Worm (Caenorhabditis elegans): ENCODE results near the gene F19B10.4.

F19B10.4 gene

DNA sequence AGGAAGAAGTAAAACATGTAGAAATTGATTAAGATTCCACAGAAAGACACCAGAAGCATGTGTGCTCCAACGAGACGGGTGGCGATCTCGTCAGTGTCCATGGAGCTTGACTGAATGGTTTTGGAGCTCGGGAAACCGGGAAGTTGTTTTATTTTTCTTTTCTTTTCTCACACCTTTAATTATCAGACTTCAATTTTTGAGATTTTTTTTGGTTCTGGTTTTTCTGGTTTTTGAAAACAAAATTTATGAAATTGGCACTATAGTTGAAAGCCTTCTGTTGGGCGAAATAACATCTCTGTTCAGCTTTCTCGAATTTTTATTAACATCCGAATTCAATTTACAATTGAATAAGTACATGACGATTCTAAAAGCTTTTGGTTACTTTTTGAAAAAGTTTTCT lies 39.7 kb downstream of the F19B10.4 start, which contains the start of gene srx-104:
Gene srx-104 (minus strand): TSS at position 101 of the 400 bp plus-strand sequence.
- TF ChIP-seq flt-1 (GFP tag; IDR thresholded peaks at IDR 0.05) (no peak), ztf-29 (GFP tag; IDR thresholded peaks at IDR 0.05) (no peak), ztf-23 (GFP tag; IDR thresholded peaks at IDR 0.05) (no peak), med-1 (GFP tag; optimal IDR thresholded peaks at IDR 0.05; ENCODE audit: insufficient read depth) (no peak), T22C8.4 (GFP tag; IDR thresholded peaks at IDR 0.05) (no peak), cog-1 (tag; optimal IDR thresholded peaks at IDR 0.05) (no peak), ref-1 (GFP tag; conservative IDR thresholded peaks at IDR 0.05) (no peak), tab-1 (GFP tag; IDR thresholded peaks at IDR 0.05) (no peak), klf-2 (GFP tag; conservative IDR thresholded peaks at IDR 0.05) (no peak)

DNA sequence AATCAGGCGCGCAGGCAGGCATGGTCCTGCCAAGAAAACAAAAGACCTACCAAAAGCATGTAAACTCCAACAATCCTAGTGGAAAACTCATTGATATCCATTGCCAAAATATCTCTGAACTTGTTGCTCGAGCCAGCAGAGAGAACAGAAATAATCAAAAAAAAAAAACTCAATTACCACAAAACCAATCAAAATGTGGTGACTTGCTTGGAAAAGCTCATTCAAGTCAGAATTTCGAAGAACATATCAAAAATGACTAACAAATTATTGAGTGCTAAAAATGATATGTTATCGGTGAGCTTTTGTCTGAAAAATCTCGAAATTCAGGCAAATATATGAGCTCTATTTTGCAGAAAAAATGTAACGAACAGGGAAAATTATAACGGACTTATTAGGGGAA lies 41.4 kb downstream of the F19B10.4 start, which contains the start of gene srx-105:
Gene srx-105 (minus strand): TSS at position 101 of the 400 bp plus-strand sequence.
- no peak for TF ChIP-seq klf-2 (GFP tag; conservative IDR thresholded peaks at IDR 0.05)
- no peak for TF ChIP-seq T22C8.4 (GFP tag; IDR thresholded peaks at IDR 0.05)
- TF ChIP-seq ref-1 (GFP tag; conservative IDR thresholded peaks at IDR 0.05), result no peak
- TF ChIP-seq flt-1 (GFP tag; IDR thresholded peaks at IDR 0.05), result no peak
- no peak for TF ChIP-seq cog-1 (tag; optimal IDR thresholded peaks at IDR 0.05)
- no peak for TF ChIP-seq ztf-23 (GFP tag; IDR thresholded peaks at IDR 0.05)

DNA sequence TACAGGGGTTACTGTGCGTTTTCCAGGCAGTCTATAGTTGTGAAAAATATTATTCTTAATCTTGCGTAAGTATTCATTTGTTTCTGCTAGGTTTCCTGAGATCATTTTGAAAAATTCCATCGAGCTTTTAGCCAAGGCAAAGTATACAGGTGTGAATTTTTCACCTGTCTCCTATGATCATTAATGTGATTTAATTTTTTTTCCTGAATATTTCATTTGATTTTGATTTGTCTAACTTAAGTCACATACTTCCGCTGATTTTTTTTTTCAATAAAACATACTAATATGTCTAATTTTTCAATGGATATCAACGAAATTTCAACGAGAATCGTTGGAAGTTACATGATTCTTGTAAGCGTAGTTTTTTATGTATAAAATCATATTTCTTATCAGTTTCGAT lies 45.4 kb downstream of the F19B10.4 start, which contains the start of gene srx-108:
Gene srx-108 (plus strand): TSS at position 301 of the 400 bp plus-strand sequence.
- TF ChIP-seq med-1 (GFP tag; optimal IDR thresholded peaks at IDR 0.05; ENCODE audit: insufficient read depth), result no peak
- TF ChIP-seq flt-1 (GFP tag; IDR thresholded peaks at IDR 0.05), result no peak
- TF ChIP-seq ref-1 (GFP tag; conservative IDR thresholded peaks at IDR 0.05), result no peak
- TF ChIP-seq klf-2 (GFP tag; conservative IDR thresholded peaks at IDR 0.05), result no peak
- TF ChIP-seq T22C8.4 (GFP tag; IDR thresholded peaks at IDR 0.05), result no peak
- TF ChIP-seq ztf-29 (GFP tag; IDR thresholded peaks at IDR 0.05), result no peak

DNA sequence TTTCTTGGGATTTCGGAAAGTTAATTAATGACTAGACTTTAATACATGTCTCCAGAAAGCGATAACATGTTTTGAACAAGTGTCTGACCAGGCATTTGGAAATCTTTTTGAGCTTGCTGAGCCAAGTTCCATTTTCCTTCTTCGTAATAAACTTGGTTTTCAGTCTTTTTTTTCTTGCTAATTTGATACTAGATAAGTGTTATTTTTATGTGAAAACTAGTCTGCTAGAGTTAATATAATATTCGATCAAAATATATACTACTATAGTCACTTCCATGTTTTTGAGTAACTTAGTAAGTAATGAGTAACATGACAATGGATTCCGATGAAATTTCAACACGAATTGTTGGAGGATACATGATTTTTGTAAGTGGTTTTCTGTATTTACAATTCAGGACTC lies 49.4 kb downstream of the F19B10.4 start, which contains the start of gene srx-110:
Gene srx-110 (plus strand): TSS at position 301 of the 400 bp plus-strand sequence.
- TF ChIP-seq klf-2 (GFP tag; conservative IDR thresholded peaks at IDR 0.05) (no peak), ref-1 (GFP tag; conservative IDR thresholded peaks at IDR 0.05) (no peak), med-1 (GFP tag; optimal IDR thresholded peaks at IDR 0.05; ENCODE audit: insufficient read depth) (no peak), T22C8.4 (GFP tag; IDR thresholded peaks at IDR 0.05) (no peak), cog-1 (tag; optimal IDR thresholded peaks at IDR 0.05) (no peak), ztf-29 (GFP tag; IDR thresholded peaks at IDR 0.05) (no peak), flt-1 (GFP tag; IDR thresholded peaks at IDR 0.05) (no peak), tab-1 (GFP tag; IDR thresholded peaks at IDR 0.05) (no peak), ztf-23 (GFP tag; IDR thresholded peaks at IDR 0.05) (no peak)

DNA sequence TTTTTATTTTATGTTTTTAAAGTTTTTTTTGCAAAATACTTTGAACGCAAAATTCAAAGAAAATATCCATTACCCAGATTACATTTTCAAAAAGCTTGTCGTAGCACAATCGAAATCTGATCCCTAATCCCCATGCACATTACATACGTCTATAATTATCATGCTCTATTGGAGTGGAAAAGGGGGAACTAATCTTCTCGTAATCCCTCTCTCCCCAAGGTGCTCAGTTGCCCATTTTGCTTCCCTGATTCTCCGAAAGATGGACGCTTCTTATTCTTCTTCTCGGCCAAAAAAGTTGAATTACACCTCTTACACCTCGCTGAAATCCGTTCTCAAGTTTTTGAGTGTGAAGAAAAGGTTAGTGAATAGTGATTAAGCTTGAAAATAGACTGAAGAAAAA lies 51.2 kb downstream of the F19B10.4 start, which contains the start of gene fbxc-53:
Gene fbxc-53 (plus strand): TSS at position 245 of the 400 bp plus-strand sequence.
- TF ChIP-seq med-1 (GFP tag; optimal IDR thresholded peaks at IDR 0.05; ENCODE audit: insufficient read depth), result no peak
- TF ChIP-seq tab-1 (GFP tag; IDR thresholded peaks at IDR 0.05), result no peak

Data from whole organism, midembryonic.